Worm (Caenorhabditis elegans) whole organism, midembryonic: ENCODE measurements around the gene W06H8.2.

ENCODE experiments used
- T22C8.4 ChIP-seq: fragments of 200-800 bp; sonication (Bioruptor generic); IDR thresholded peaks from 2 replicates; pipeline ENCODE4 v1.3.6; 2022; ENCODE audit warnings: missing genetic modification characterization, missing compliant biosample characterization
- cog-1 ChIP-seq: sonication (generic microtip); optimal IDR thresholded peaks from 2 replicates; lab custom pipeline; 2016; ENCODE audit warnings: missing genetic modification characterization, missing compliant biosample characterization
- flt-1 ChIP-seq: fragments of 200-800 bp; sonication (Bioruptor generic); IDR thresholded peaks from 2 replicates; pipeline ENCODE4 v1.3.6; 2022; ENCODE audit warnings: missing genetic modification characterization, missing compliant biosample characterization
- klf-2 ChIP-seq: fragments of 200-800 bp; sonication (Bioruptor generic); conservative IDR thresholded peaks from 2 replicates; pipeline ENCODE4 v1.3.6; 2022; ENCODE audit warnings: missing genetic modification reagents, missing genetic modification characterization, missing compliant biosample characterization
- med-1 ChIP-seq: sonication (generic microtip); optimal IDR thresholded peaks from 2 replicates; lab custom pipeline; 2017; ENCODE audit warnings: missing genetic modification characterization, mild to moderate bottlenecking, missing compliant biosample characterization, antibody characterized with exemption, missing genetic modification reagents; ENCODE audit not compliant: insufficient read depth
- ref-1 ChIP-seq: fragments of 200-800 bp; sonication (Bioruptor generic); conservative IDR thresholded peaks from 2 replicates; pipeline ENCODE4 v1.3.6; 2022; ENCODE audit warnings: missing genetic modification reagents, missing genetic modification characterization, missing compliant biosample characterization
- tab-1 ChIP-seq: fragments of 200-800 bp; sonication (Bioruptor generic); IDR thresholded peaks from 2 replicates; pipeline ENCODE4 v1.3.6; 2022; ENCODE audit warnings: missing genetic modification characterization, missing compliant biosample characterization
- ztf-23 ChIP-seq: fragments of 200-800 bp; sonication (Bioruptor generic); IDR thresholded peaks from 2 replicates; pipeline ENCODE4 v1.3.6; 2022; ENCODE audit warnings: missing genetic modification reagents, missing genetic modification characterization, missing compliant biosample characterization
- ztf-29 ChIP-seq: fragments of 200-800 bp; sonication (Bioruptor generic); IDR thresholded peaks from 2 replicates; pipeline ENCODE4 v1.3.6; 2022; ENCODE audit warnings: missing genetic modification reagents, missing genetic modification characterization, missing compliant biosample characterization

Gene W06H8.2

DNA sequence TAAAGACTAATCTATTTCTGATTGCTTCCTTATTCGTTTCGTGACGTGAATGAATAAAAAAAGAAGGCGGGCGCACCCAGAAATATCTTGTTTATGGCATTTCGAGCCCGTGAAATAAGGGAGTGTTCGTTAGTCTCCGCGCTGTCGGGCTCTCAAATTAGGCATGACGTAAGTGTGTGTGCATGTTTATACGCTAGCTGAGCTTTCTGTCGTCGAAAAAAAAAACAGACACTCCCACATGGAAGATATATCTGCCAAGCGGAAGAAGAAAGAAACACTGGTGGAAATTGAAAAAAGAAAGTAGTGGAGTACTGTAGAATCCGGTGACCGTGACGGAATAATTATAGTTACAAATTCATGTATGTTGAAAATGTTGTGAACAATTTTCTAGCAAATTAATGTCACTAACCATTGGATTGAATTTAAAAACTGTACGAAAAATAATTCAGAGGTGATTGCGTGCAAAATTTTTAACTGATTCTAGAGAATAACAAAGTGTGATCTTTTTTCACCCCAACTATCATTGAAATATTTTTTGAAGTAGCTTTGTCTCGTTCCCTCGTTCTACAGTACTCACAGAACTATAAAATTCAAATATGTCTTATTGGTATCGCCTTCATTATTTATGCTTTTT, 18.5 kb downstream of the W06H8.2 start:
- TF ChIP-seq tab-1 (GFP tag; lab: Robert Waterston, UW) = no peak
- TF ChIP-seq med-1 = no peak

ce11 chrV:6225745-6226528, 19.4 kb downstream of the W06H8.2 start:
- TF ChIP-seq cog-1 (tag; lab: Kevin White, UChicago) (no peak), ref-1 (no peak), T22C8.4 (GFP tag; lab: Robert Waterston, UW) (no peak), klf-2 (no peak), ztf-29 (GFP tag; lab: Robert Waterston, UW) (no peak), tab-1 (GFP tag; lab: Robert Waterston, UW) (no peak), flt-1 (GFP tag; lab: Robert Waterston, UW) (peak; percentile 19; the same call in 1 of the 2 replicates), ztf-23 (GFP tag; lab: Robert Waterston, UW) (no peak)

DNA sequence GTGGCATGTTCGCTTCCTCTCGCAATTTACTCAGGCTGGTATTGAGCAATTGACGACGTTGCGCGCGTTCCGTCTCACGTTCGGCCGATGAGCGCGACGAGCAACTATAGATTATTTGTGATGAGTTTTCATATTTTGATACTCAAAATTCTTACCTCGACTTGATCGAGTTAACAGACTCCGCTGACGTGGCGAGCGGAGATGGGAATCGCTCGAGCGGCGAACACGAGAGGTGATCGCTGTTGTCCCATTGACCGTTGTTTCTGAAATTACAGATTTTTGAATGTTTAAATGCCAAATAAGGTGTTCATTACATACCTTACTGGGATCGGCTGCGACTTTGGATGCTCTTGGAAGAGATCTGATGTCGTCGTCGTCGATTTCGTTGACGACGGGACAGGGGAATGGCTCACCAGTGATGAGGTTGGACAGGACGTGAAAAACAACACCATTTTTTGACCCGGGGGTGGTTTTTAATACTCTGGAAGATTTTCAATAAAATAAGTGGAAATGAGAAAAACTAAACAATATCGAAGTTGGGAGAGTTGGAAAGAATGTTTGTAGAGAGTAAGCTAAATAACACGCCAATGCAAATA, 20.1 kb downstream of the W06H8.2 start, which contains the start of gene W06H8.6:
Gene W06H8.6, minus strand, starts transcription at position 481 of the 596 bp plus-strand sequence.
- TF ChIP-seq flt-1 (GFP tag; lab: Robert Waterston, UW) (no peak), ref-1 (no peak), cog-1 (tag; lab: Kevin White, UChicago) (no peak), T22C8.4 (GFP tag; lab: Robert Waterston, UW) (no peak), med-1 (no peak), tab-1 (GFP tag; lab: Robert Waterston, UW) (no peak), ztf-23 (GFP tag; lab: Robert Waterston, UW) (no peak), ztf-29 (GFP tag; lab: Robert Waterston, UW) (no peak), klf-2 (no peak)

- TF ChIP-seq ref-1 (0 out of 2 replicates have a peak, but pooled peaks have one; percentile 11), flt-1 (GFP tag; lab: Robert Waterston, UW) (peak; percentile 48), med-1 (no peak), tab-1 (GFP tag; lab: Robert Waterston, UW) (no peak), T22C8.4 (GFP tag; lab: Robert Waterston, UW) (peak; percentile 53; the same call in 1 of the 2 replicates), cog-1 (tag; lab: Kevin White, UChicago) (peak; percentile 96), klf-2 (0 out of 2 replicates have a peak, but pooled peaks have one; percentile 15), ztf-29 (GFP tag; lab: Robert Waterston, UW) (no peak), ztf-23 (GFP tag; lab: Robert Waterston, UW) (0 out of 2 replicates have a peak, but pooled peaks have one; percentile 12)
Observed at ce11 chrV:6227326-6228246, 21.0 kb downstream of the W06H8.2 start.

- TF ChIP-seq flt-1 (GFP tag; lab: Robert Waterston, UW) (no peak), ztf-23 (GFP tag; lab: Robert Waterston, UW) (no peak), T22C8.4 (GFP tag; lab: Robert Waterston, UW) (no peak), cog-1 (tag; lab: Kevin White, UChicago) (no peak), klf-2 (no peak), tab-1 (GFP tag; lab: Robert Waterston, UW) (no peak), med-1 (no peak), ref-1 (no peak)
Observed at ce11 chrV:6228400-6228895, 21.9 kb downstream of the W06H8.2 start.

ce11 chrV:6228920-6229456, 22.4 kb downstream of the W06H8.2 start:
- TF ChIP-seq klf-2 = no peak
- no peak for TF ChIP-seq ztf-29 (GFP tag; lab: Robert Waterston, UW)
- TF ChIP-seq cog-1 (tag; lab: Kevin White, UChicago) = no peak
- no peak for TF ChIP-seq tab-1 (GFP tag; lab: Robert Waterston, UW)
- no peak for TF ChIP-seq T22C8.4 (GFP tag; lab: Robert Waterston, UW)
- no peak for TF ChIP-seq ref-1
- TF ChIP-seq flt-1 (GFP tag; lab: Robert Waterston, UW) = no peak
- no peak for TF ChIP-seq med-1

DNA sequence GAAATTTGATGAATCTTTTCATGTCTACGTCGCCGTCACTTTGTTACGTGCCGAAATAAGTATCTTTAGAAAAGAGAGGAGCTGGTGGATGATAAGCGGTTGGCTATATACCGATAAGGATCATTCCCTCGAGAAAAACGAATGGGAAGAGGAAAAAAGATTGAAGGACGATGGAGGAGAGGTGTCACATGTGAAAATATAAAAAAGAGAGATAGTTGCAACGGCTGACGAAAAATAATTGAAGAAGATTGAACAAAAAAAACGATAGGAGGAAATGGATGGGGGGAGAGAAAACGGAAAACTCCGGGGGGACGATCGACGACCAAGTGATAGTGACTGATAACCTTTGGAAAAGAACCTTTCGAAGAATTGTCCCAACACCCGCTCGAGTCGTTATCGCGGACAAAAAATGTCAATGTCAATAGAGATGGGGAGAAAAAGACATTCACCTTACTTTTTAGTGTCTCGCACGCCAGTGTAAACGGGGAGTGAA, 22.9 kb downstream of the W06H8.2 start:
- TF ChIP-seq T22C8.4 (GFP tag; lab: Robert Waterston, UW) (no peak), klf-2 (no peak), tab-1 (GFP tag; lab: Robert Waterston, UW) (no peak), ztf-29 (GFP tag; lab: Robert Waterston, UW) (no peak), cog-1 (tag; lab: Kevin White, UChicago) (no peak), med-1 (no peak), ref-1 (no peak), ztf-23 (GFP tag; lab: Robert Waterston, UW) (no peak), flt-1 (GFP tag; lab: Robert Waterston, UW) (no peak)

DNA sequence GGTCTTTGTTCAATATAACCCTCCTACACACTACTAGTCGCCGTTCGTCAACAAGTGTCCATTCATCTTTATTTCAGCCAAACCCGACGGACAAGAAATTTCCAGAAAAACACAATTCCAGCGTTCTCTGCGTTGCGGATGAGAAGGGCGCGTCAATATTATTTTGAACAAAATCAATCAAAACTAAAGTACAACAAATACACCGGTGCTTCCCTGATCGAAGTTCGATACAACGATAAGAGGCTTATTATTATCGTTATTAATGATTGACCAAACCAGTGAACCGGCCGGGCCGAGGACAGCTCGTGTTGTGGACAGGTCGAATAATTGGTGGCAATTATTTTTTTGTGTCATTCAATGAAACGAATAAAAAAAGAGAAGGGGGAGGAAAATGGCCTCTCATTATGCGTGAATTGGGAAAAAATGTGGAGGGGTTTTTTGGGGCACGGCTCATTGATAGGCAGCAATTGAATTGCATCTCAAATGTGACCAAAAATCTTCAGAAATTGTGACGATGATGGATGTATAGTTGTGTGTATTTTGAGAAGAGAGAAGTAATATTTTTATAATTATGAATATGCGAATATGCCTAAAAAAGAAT, 24.2 kb downstream of the W06H8.2 start:
- no peak for TF ChIP-seq klf-2
- TF ChIP-seq T22C8.4 (GFP tag; lab: Robert Waterston, UW) = no peak
- TF ChIP-seq ref-1 = no peak
- TF ChIP-seq ztf-23 (GFP tag; lab: Robert Waterston, UW) = no peak
- TF ChIP-seq med-1 = no peak
- no peak; the same call in 1 of the 2 replicates for TF ChIP-seq flt-1 (GFP tag; lab: Robert Waterston, UW)
